Fruit fly (Drosophila melanogaster): Measurements from ENCODE around the gene CG31465.

CG31465 gene

dm6 chr3R:21841474-21842376 lies 38.9 kb upstream of the CG31465 start:
- TF ChIP-seq Myc (optimal IDR thresholded peaks at IDR 0.05), result no peak
- no peak for TF ChIP-seq ttk (optimal IDR thresholded peaks at IDR 0.05)
- TF ChIP-seq h (optimal IDR thresholded peaks at IDR 0.05), result no peak
- TF ChIP-seq Sin3A (optimal IDR thresholded peaks at IDR 0.05), result no peak

dm6 chr3R:21843665-21844064 lies 36.9 kb upstream of the CG31465 start, which contains the start of gene Gr93b:
Gene Gr93b, minus strand, starts transcription at chr3R:21843765.
- TF ChIP-seq h (optimal IDR thresholded peaks at IDR 0.05), result no peak
- TF ChIP-seq insv (optimal IDR thresholded peaks at IDR 0.05), result no peak
- TF ChIP-seq psq (optimal IDR thresholded peaks at IDR 0.05), result no peak
- no peak for TF ChIP-seq Sin3A (optimal IDR thresholded peaks at IDR 0.05)
- TF ChIP-seq Myc (optimal IDR thresholded peaks at IDR 0.05), result no peak
- no peak for TF ChIP-seq ttk (optimal IDR thresholded peaks at IDR 0.05)

- TF ChIP-seq insv (optimal IDR thresholded peaks at IDR 0.05), result no peak
- no peak for TF ChIP-seq Myc (optimal IDR thresholded peaks at IDR 0.05)
- TF ChIP-seq ttk (optimal IDR thresholded peaks at IDR 0.05), result no peak
- TF ChIP-seq psq (optimal IDR thresholded peaks at IDR 0.05), result no peak
- no peak for TF ChIP-seq Sin3A (optimal IDR thresholded peaks at IDR 0.05)
- no peak for TF ChIP-seq h (optimal IDR thresholded peaks at IDR 0.05)
Measured at dm6 chr3R:21845165-21845564, 35.4 kb upstream of the CG31465 start, which contains the start of gene Gr93c. Gene Gr93c, minus strand, starts transcription at chr3R:21845265.

dm6 chr3R:21846559-21846958 lies 34.1 kb upstream of the CG31465 start, which contains the start of gene Gr93d:
Gene Gr93d, minus strand, starts transcription at chr3R:21846659.
- TF ChIP-seq Sin3A (optimal IDR thresholded peaks at IDR 0.05) (no peak), ttk (optimal IDR thresholded peaks at IDR 0.05) (no peak), psq (optimal IDR thresholded peaks at IDR 0.05) (no peak), h (optimal IDR thresholded peaks at IDR 0.05) (no peak), Myc (optimal IDR thresholded peaks at IDR 0.05) (no peak), insv (optimal IDR thresholded peaks at IDR 0.05) (no peak)

dm6 chr3R:21847438-21847837 lies 33.2 kb upstream of the CG31465 start:
- TF ChIP-seq ttk (optimal IDR thresholded peaks at IDR 0.05), result no peak
- TF ChIP-seq h (optimal IDR thresholded peaks at IDR 0.05), result no peak
- no peak for TF ChIP-seq psq (optimal IDR thresholded peaks at IDR 0.05)
- no peak for TF ChIP-seq insv (optimal IDR thresholded peaks at IDR 0.05)
- no peak for TF ChIP-seq Myc (optimal IDR thresholded peaks at IDR 0.05)
- no peak for TF ChIP-seq Sin3A (optimal IDR thresholded peaks at IDR 0.05)

- no peak for TF ChIP-seq ttk (optimal IDR thresholded peaks at IDR 0.05)
- TF ChIP-seq h (optimal IDR thresholded peaks at IDR 0.05), result no peak
- no peak for TF ChIP-seq Myc (optimal IDR thresholded peaks at IDR 0.05)
- no peak for TF ChIP-seq psq (optimal IDR thresholded peaks at IDR 0.05)
- TF ChIP-seq insv (optimal IDR thresholded peaks at IDR 0.05), result no peak
- no peak for TF ChIP-seq Sin3A (optimal IDR thresholded peaks at IDR 0.05)
Measured at dm6 chr3R:21848271-21848670, 32.3 kb upstream of the CG31465 start.

- TF ChIP-seq psq (optimal IDR thresholded peaks at IDR 0.05), result no peak
- no peak for TF ChIP-seq Sin3A (optimal IDR thresholded peaks at IDR 0.05)
- TF ChIP-seq insv (optimal IDR thresholded peaks at IDR 0.05), result no peak
- TF ChIP-seq ttk (optimal IDR thresholded peaks at IDR 0.05), result no peak
- TF ChIP-seq Myc (optimal IDR thresholded peaks at IDR 0.05), result no peak
Measured at dm6 chr3R:21848987-21849442, 31.6 kb upstream of the CG31465 start.

dm6 chr3R:21849988-21850460 lies 30.6 kb upstream of the CG31465 start:
- TF ChIP-seq ttk (optimal IDR thresholded peaks at IDR 0.05) (no peak), h (optimal IDR thresholded peaks at IDR 0.05) (no peak), Myc (optimal IDR thresholded peaks at IDR 0.05) (no peak), insv (optimal IDR thresholded peaks at IDR 0.05) (no peak), psq (optimal IDR thresholded peaks at IDR 0.05) (no peak), Sin3A (optimal IDR thresholded peaks at IDR 0.05) (no peak)

dm6 chr3R:21851592-21852578 lies 28.7 kb upstream of the CG31465 start:
- no peak for TF ChIP-seq psq (optimal IDR thresholded peaks at IDR 0.05)
- TF ChIP-seq Myc (optimal IDR thresholded peaks at IDR 0.05), result no peak
- no peak for TF ChIP-seq ttk (optimal IDR thresholded peaks at IDR 0.05)
- no peak for TF ChIP-seq Sin3A (optimal IDR thresholded peaks at IDR 0.05)
- no peak for TF ChIP-seq insv (optimal IDR thresholded peaks at IDR 0.05)
- TF ChIP-seq h (optimal IDR thresholded peaks at IDR 0.05), result no peak

dm6 chr3R:21852579-21853233 lies 27.9 kb upstream of the CG31465 start:
- TF ChIP-seq psq (optimal IDR thresholded peaks at IDR 0.05), result no peak
- no peak for TF ChIP-seq h (optimal IDR thresholded peaks at IDR 0.05)
- no peak for TF ChIP-seq insv (optimal IDR thresholded peaks at IDR 0.05)
- no peak for TF ChIP-seq Myc (optimal IDR thresholded peaks at IDR 0.05)
- TF ChIP-seq Sin3A (optimal IDR thresholded peaks at IDR 0.05), result no peak
- TF ChIP-seq ttk (optimal IDR thresholded peaks at IDR 0.05), result no peak
